Worm (Caenorhabditis elegans) whole organism, mixed stage, embryonic: Measurements from ENCODE around the gene bath-46.

Experiments
- M03D4.4 ChIP-seq: sonication (generic microtip); optimal IDR thresholded peaks from 2 replicates; lab custom pipeline; 2017; ENCODE audit warnings: mild to moderate bottlenecking, missing genetic modification characterization, missing compliant biosample characterization
- blmp-1 ChIP-seq: fragments of 150-350 bp; optimal IDR thresholded peaks from 2 replicates; lab custom pipeline; 2014; ENCODE audit warnings: missing biosample characterization, missing genetic modification characterization
- ces-1 ChIP-seq: fragments of 150-350 bp; optimal IDR thresholded peaks from 2 replicates; lab custom pipeline; 2014; ENCODE audit warnings: missing biosample characterization, missing genetic modification reagents, missing genetic modification characterization
- mab-5 ChIP-seq: fragments of 150-350 bp; optimal IDR thresholded peaks from 2 replicates; lab custom pipeline; 2014; ENCODE audit warnings: missing biosample characterization, missing genetic modification characterization
- nhr-12 ChIP-seq: fragments of 150-350 bp; optimal IDR thresholded peaks from 2 replicates; lab custom pipeline; 2014; ENCODE audit warnings: missing biosample characterization, missing genetic modification characterization
- nhr-2 ChIP-seq: fragments of 150-350 bp; optimal IDR thresholded peaks from 2 replicates; lab custom pipeline; 2014; ENCODE audit warnings: missing biosample characterization, missing genetic modification characterization
- nhr-28 ChIP-seq: fragments of 150-350 bp; optimal IDR thresholded peaks from 2 replicates; lab custom pipeline; 2014; ENCODE audit warnings: missing biosample characterization, missing genetic modification characterization
- pha-4 ChIP-seq: fragments of 150-350 bp; optimal IDR thresholded peaks from 2 replicates; lab custom pipeline; 2018; ENCODE audit warnings: missing biosample characterization, missing genetic modification reagents, missing genetic modification characterization
- snpc-4 ChIP-seq: fragments of 150-350 bp; optimal IDR thresholded peaks from 2 replicates; lab custom pipeline; 2014; ENCODE audit warnings: missing biosample characterization, missing genetic modification characterization
- tbx-8 ChIP-seq: fragments of 200-800 bp; sonication (Bioruptor generic); optimal IDR thresholded peaks from 2 replicates; lab custom pipeline; 2018; ENCODE audit warnings: mild to moderate bottlenecking, missing genetic modification characterization, moderate library complexity, missing compliant biosample characterization
- unc-62 ChIP-seq: fragments of 150-350 bp; optimal IDR thresholded peaks from 2 replicates; lab custom pipeline; 2014; ENCODE audit warnings: missing biosample characterization, missing genetic modification reagents, missing genetic modification characterization

DNA sequence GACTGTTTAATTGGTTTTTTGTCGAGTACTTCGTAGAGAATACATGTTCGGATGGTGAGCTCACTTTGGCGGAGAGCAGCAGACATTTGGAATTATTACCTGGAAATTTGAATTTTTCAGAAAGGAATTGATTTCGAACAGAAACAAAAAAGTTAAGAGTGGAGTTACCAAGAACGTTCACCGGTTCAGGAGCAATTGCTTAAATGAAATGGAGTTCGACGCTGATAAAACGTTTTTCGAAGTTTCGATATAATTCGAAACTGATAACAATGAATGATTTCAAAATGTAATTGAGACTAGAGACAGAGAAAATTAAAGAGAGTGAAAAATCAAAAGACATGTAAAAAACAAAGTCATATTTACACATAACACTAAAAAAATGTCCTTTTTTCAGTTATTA lies 12.9 kb downstream of the bath-46 start, which contains the start of gene fbxa-163:
- TF ChIP-seq ces-1 (GFP tag; lab: Kevin White, UChicago) (no peak), nhr-2 (tag; lab: Kevin White, UChicago) (no peak), nhr-28 (tag; lab: Kevin White, UChicago) (no peak), M03D4.4 (tag; lab: Kevin White, UChicago) (no peak), nhr-12 (tag; lab: Kevin White, UChicago) (no peak), unc-62 (GFP tag; lab: Kevin White, UChicago) (no peak), blmp-1 (tag; lab: Kevin White, UChicago) (no peak), mab-5 (tag; lab: Kevin White, UChicago) (no peak), pha-4 (tag; lab: Kevin White, UChicago) (no peak), tbx-8 (GFP tag; lab: Kevin White, UChicago) (no peak), snpc-4 (tag; lab: Kevin White, UChicago) (no peak)
